Worm (Caenorhabditis elegans) whole organism, young adult: ENCODE results near the gene rml-3.

Experiments
- B0019.2 ChIP-seq: fragments of 200-800 bp; sonication (Bioruptor generic); conservative IDR thresholded peaks from 2 replicates; pipeline ENCODE4 v1.3.6; 2022; ENCODE audit warnings: missing genetic modification reagents, missing genetic modification characterization, missing compliant biosample characterization
- B0035.1 ChIP-seq: sonication (generic microtip); optimal IDR thresholded peaks from 2 replicates; lab custom pipeline; 2016; ENCODE audit warnings: missing genetic modification characterization, mild to moderate bottlenecking, missing compliant biosample characterization, missing genotype, missing genetic modification reagents
- B0261.1 ChIP-seq: sonication (generic microtip); optimal IDR thresholded peaks from 2 replicates; lab custom pipeline; 2016; ENCODE audit warnings: mild to moderate bottlenecking, missing genetic modification characterization, moderate library complexity, missing compliant biosample characterization
- C06A6.2 ChIP-seq: fragments of 200-800 bp; sonication (Bioruptor generic); conservative IDR thresholded peaks from 2 replicates; pipeline ENCODE4 v1.3.6; 2022; ENCODE audit warnings: missing genetic modification characterization, missing compliant biosample characterization
- D2030.7 ChIP-seq: fragments of 200-800 bp; sonication (Bioruptor generic); IDR thresholded peaks from 2 replicates; pipeline ENCODE4 v1.3.6; 2022; ENCODE audit warnings: missing genetic modification reagents, missing genetic modification characterization, missing compliant biosample characterization
- F10E7.11 ChIP-seq: sonication (generic microtip); optimal IDR thresholded peaks from 2 replicates; lab custom pipeline; 2017; ENCODE audit warnings: mild to moderate bottlenecking, missing genetic modification characterization, moderate library complexity, missing compliant biosample characterization
- F37B4.10 ChIP-seq: fragments of 200-800 bp; sonication (Bioruptor generic); IDR thresholded peaks from 2 replicates; pipeline ENCODE4 v1.3.6; 2022; ENCODE audit warnings: missing genetic modification characterization, missing compliant biosample characterization
- K11D2.4 ChIP-seq: fragments of 200-800 bp; sonication (Bioruptor generic); IDR thresholded peaks from 2 replicates; pipeline ENCODE4 v1.3.6; 2022; ENCODE audit warnings: missing genetic modification reagents, missing genetic modification characterization, missing compliant biosample characterization
- T26A5.8 ChIP-seq: sonication (generic microtip); optimal IDR thresholded peaks from 2 replicates; lab custom pipeline; 2016; ENCODE audit warnings: missing genetic modification characterization, missing compliant biosample characterization
- Y56A3A.18 ChIP-seq: fragments of 200-800 bp; sonication (Bioruptor generic); IDR thresholded peaks from 2 replicates; pipeline ENCODE4 v1.3.6; 2022; ENCODE audit warnings: missing genetic modification reagents, missing genetic modification characterization, missing compliant biosample characterization
- Y95B8A.8 ChIP-seq: fragments of 200-800 bp; sonication (Bioruptor generic); IDR thresholded peaks from 2 replicates; pipeline ENCODE4 v1.3.6; 2022; ENCODE audit warnings: missing genetic modification reagents, missing genetic modification characterization, missing compliant biosample characterization
- aptf-2 ChIP-seq: fragments of 200-800 bp; sonication (Bioruptor generic); conservative IDR thresholded peaks from 2 replicates; pipeline ENCODE4 v1.3.6; 2022; ENCODE audit warnings: missing genetic modification reagents, missing genetic modification characterization, missing compliant biosample characterization
- aptf-3 ChIP-seq: fragments of 200-800 bp; sonication (Bioruptor generic); IDR thresholded peaks from 2 replicates; pipeline ENCODE4 v1.3.6; 2022; ENCODE audit warnings: missing genetic modification characterization, missing compliant biosample characterization
- atf-7 ChIP-seq: sonication (generic microtip); optimal IDR thresholded peaks from 2 replicates; lab custom pipeline; 2017; ENCODE audit warnings: mild to moderate bottlenecking, missing genetic modification characterization, missing compliant biosample characterization
- bed-1 ChIP-seq: fragments of 200-800 bp; sonication (Bioruptor generic); IDR thresholded peaks from 2 replicates; pipeline ENCODE4 v1.3.6; 2022; ENCODE audit warnings: missing genetic modification reagents, missing genetic modification characterization, missing compliant biosample characterization
- ccch-3 ChIP-seq: fragments of 200-800 bp; sonication (Bioruptor generic); optimal IDR thresholded peaks from 2 replicates; lab custom pipeline; 2018; ENCODE audit warnings: mild to moderate bottlenecking, missing genetic modification characterization, missing compliant biosample characterization
- cebp-1 ChIP-seq, 2 experiments: fragments of 200-800 bp in 1 of 2; sonication (Bioruptor generic) in 1 of 2; sonication (generic microtip) in 1 of 2; IDR thresholded peaks in 1 of 2; optimal IDR thresholded peaks in 1 of 2; 2 replicates each; pipeline versions ENCODE4 v1.3.6 to Lab custom; 2017 to 2022; ENCODE audit warnings: missing compliant biosample characterization in 2 of 2, missing genetic modification characterization in 2 of 2, mild to moderate bottlenecking in 1 of 2, missing genetic modification reagents in 1 of 2, moderate library complexity in 1 of 2
- cebp-2 ChIP-seq: fragments of 200-800 bp; sonication (Bioruptor generic); IDR thresholded peaks from 2 replicates; pipeline ENCODE4 v1.3.6; 2022; ENCODE audit warnings: missing genetic modification characterization, missing compliant biosample characterization
- ceh-58 ChIP-seq: fragments of 200-800 bp; sonication (Bioruptor generic); IDR thresholded peaks from 2 replicates; pipeline ENCODE4 v1.3.6; 2022; ENCODE audit warnings: missing genetic modification characterization, missing compliant biosample characterization
- ceh-79 ChIP-seq: sonication (generic microtip); optimal IDR thresholded peaks from 2 replicates; lab custom pipeline; 2017; ENCODE audit warnings: mild to moderate bottlenecking, missing genetic modification characterization, missing compliant biosample characterization
- chd-7 ChIP-seq: sonication (generic microtip); optimal IDR thresholded peaks from 2 replicates; lab custom pipeline; 2016; ENCODE audit warnings: mild to moderate bottlenecking, missing genetic modification characterization, moderate library complexity, missing compliant biosample characterization
- efl-1 ChIP-seq: fragments of 150-350 bp; optimal IDR thresholded peaks from 2 replicates; lab custom pipeline; 2014; ENCODE audit warnings: missing biosample characterization, missing genetic modification reagents, missing genetic modification characterization
- egl-44 ChIP-seq: fragments of 200-800 bp; sonication (Bioruptor generic); IDR thresholded peaks from 2 replicates; pipeline ENCODE4 v1.3.6; 2022; ENCODE audit warnings: missing genetic modification reagents, missing genetic modification characterization, missing compliant biosample characterization
- gei-17 ChIP-seq: fragments of 200-800 bp; sonication (Bioruptor generic); optimal IDR thresholded peaks from 2 replicates; lab custom pipeline; 2018; ENCODE audit warnings: mild to moderate bottlenecking, missing genetic modification characterization, missing compliant biosample characterization
- hlh-26 ChIP-seq: fragments of 200-800 bp; sonication (Bioruptor generic); conservative IDR thresholded peaks from 2 replicates; pipeline ENCODE4 v1.3.6; 2022; ENCODE audit warnings: missing genetic modification reagents, missing genetic modification characterization, missing compliant biosample characterization
- hmg-1.2 ChIP-seq: fragments of 200-800 bp; sonication (Bioruptor generic); IDR thresholded peaks from 2 replicates; pipeline ENCODE4 v1.3.6; 2022; ENCODE audit warnings: missing genetic modification reagents, missing genetic modification characterization, missing compliant biosample characterization
- hrde-1 ChIP-seq: sonication (generic microtip); optimal IDR thresholded peaks from 2 replicates; lab custom pipeline; 2016; ENCODE audit warnings: missing genetic modification characterization, mild to moderate bottlenecking, missing compliant biosample characterization, moderate library complexity, missing genotype, missing genetic modification reagents, borderline replicate concordance
- lag-1 ChIP-seq: fragments of 200-800 bp; sonication (Bioruptor generic); IDR thresholded peaks from 2 replicates; pipeline ENCODE4 v1.3.6; 2022; ENCODE audit warnings: missing genetic modification reagents, missing genetic modification characterization, missing compliant biosample characterization
- let-526 ChIP-seq: fragments of 200-800 bp; sonication (Bioruptor generic); IDR thresholded peaks from 2 replicates; pipeline ENCODE4 v1.3.6; 2022; ENCODE audit warnings: missing genetic modification reagents, missing genetic modification characterization, missing compliant biosample characterization
- lin-35 ChIP-seq, 3 experiments: fragments of 150-350 bp in 2 of 3; sonication (generic microtip) in 1 of 3; optimal IDR thresholded peaks; 2 replicates each; lab custom pipeline; 2014 to 2018; ENCODE audit warnings: missing biosample characterization in 3 of 3, missing genetic modification characterization in 3 of 3, missing genetic modification reagents in 3 of 3
- lin-40 ChIP-seq: sonication (generic microtip); optimal IDR thresholded peaks from 2 replicates; lab custom pipeline; 2016; ENCODE audit warnings: missing genetic modification characterization, mild to moderate bottlenecking, missing compliant biosample characterization, missing genotype, missing genetic modification reagents
- lin-54 ChIP-seq: fragments of 200-800 bp; sonication (Bioruptor generic); optimal IDR thresholded peaks from 2 replicates; lab custom pipeline; 2018; ENCODE audit warnings: mild to moderate bottlenecking, missing genetic modification characterization, missing compliant biosample characterization
- lsl-1 ChIP-seq: fragments of 200-800 bp; sonication (Bioruptor generic); optimal IDR thresholded peaks from 2 replicates; lab custom pipeline; 2018; ENCODE audit warnings: mild to moderate bottlenecking, missing genetic modification characterization, moderate library complexity, missing compliant biosample characterization
- madf-3 ChIP-seq: fragments of 200-800 bp; sonication (Bioruptor generic); IDR thresholded peaks from 2 replicates; pipeline ENCODE4 v1.3.6; 2022; ENCODE audit warnings: missing genetic modification reagents, missing genetic modification characterization, missing compliant biosample characterization
- mcd-1 ChIP-seq: fragments of 200-800 bp; sonication (Bioruptor generic); IDR thresholded peaks from 2 replicates; pipeline ENCODE4 v1.3.6; 2022; ENCODE audit warnings: missing genetic modification reagents, missing genetic modification characterization, missing compliant biosample characterization
- nfya-1 ChIP-seq: sonication (generic microtip); optimal IDR thresholded peaks from 2 replicates; lab custom pipeline; 2017; ENCODE audit warnings: antibody characterized with exemption, missing compliant biosample characterization, missing genetic modification characterization, borderline replicate concordance; ENCODE audit not compliant: insufficient read depth
- nfyb-1 ChIP-seq: fragments of 200-800 bp; sonication (Bioruptor generic); IDR thresholded peaks from 2 replicates; pipeline ENCODE4 v1.3.6; 2022; ENCODE audit warnings: missing genetic modification reagents, missing genetic modification characterization, missing compliant biosample characterization
- pha-4 ChIP-seq: fragments of 150-350 bp; sonication (generic microtip); optimal IDR thresholded peaks from 2 replicates; lab custom pipeline; 2014; ENCODE audit warnings: missing biosample characterization, missing genetic modification reagents, missing genetic modification characterization
- rec-8 ChIP-seq, 2 experiments: sonication (generic microtip); optimal IDR thresholded peaks; 2 replicates each; lab custom pipeline; 2016; ENCODE audit warnings: mild to moderate bottlenecking in 2 of 2, missing genetic modification characterization in 2 of 2, missing genetic modification reagents in 2 of 2, missing genotype in 2 of 2, missing biosample characterization in 1 of 2, missing compliant biosample characterization in 1 of 2, moderate library complexity in 1 of 2
- rpc-1 ChIP-seq, 2 experiments: fragments of 150-350 bp in 1 of 2; sonication (generic microtip) in 1 of 2; optimal IDR thresholded peaks; 2 replicates each; lab custom pipeline; 2014 to 2018; ENCODE audit warnings: missing biosample characterization in 1 of 2, missing genetic modification characterization in 1 of 2, missing genetic modification reagents in 1 of 2, missing genotype in 1 of 2
- sdz-38 ChIP-seq: sonication (generic microtip); optimal IDR thresholded peaks from 2 replicates; lab custom pipeline; 2016; ENCODE audit warnings: missing genotype, missing genetic modification characterization, missing compliant biosample characterization
- snpc-1.1 ChIP-seq: sonication (generic microtip); optimal IDR thresholded peaks from 2 replicates; lab custom pipeline; 2017; ENCODE audit warnings: missing genetic modification characterization, mild to moderate bottlenecking, missing compliant biosample characterization, antibody characterized with exemption, moderate library complexity, missing genotype, missing genetic modification reagents; ENCODE audit not compliant: insufficient read depth
- sptf-2 ChIP-seq: fragments of 200-800 bp; sonication (Bioruptor generic); optimal IDR thresholded peaks from 2 replicates; lab custom pipeline; 2018; ENCODE audit warnings: mild to moderate bottlenecking, missing genetic modification characterization, missing compliant biosample characterization
- zim-3 ChIP-seq: sonication (generic microtip); optimal IDR thresholded peaks from 2 replicates; lab custom pipeline; 2017; ENCODE audit warnings: mild to moderate bottlenecking, missing genetic modification characterization, moderate library complexity, missing compliant biosample characterization
- ztf-3 ChIP-seq: fragments of 200-800 bp; sonication (Bioruptor generic); optimal IDR thresholded peaks from 2 replicates; lab custom pipeline; 2018; ENCODE audit warnings: mild to moderate bottlenecking, missing genetic modification characterization, missing compliant biosample characterization

The rml-3 gene

ce11 chrX:6253899-6254670 is 15.2 kb upstream of the rml-3 start (continued):
- TF ChIP-seq nfya-1 (tag; lab: Kevin White, UChicago) (no peak), egl-44 (GFP tag; lab: Robert Waterston, UW) (peak; percentile 62; the same call in 1 of the 2 replicates), B0035.1 (no peak), gei-17 (GFP tag; lab: Kevin White, UChicago) (no peak), D2030.7 (no peak), hlh-26 (GFP tag; lab: Robert Waterston, UW) (no peak), chd-7 (peak; percentile 26), lag-1 (GFP tag; lab: Robert Waterston, UW) (no peak), Y56A3A.18 (GFP tag; lab: Robert Waterston, UW) (peak; percentile 69; the same call in 1 of the 2 replicates), mcd-1 (GFP tag; lab: Robert Waterston, UW) (peak; percentile 38), rec-8 (tag; optimal IDR thresholded peaks at IDR 0.05; lab: Kevin White, UChicago) (no peak), hmg-1.2 (GFP tag; lab: Robert Waterston, UW) (peak; percentile 19), ztf-3 (peak; percentile 55), lin-35 (GFP tag; optimal IDR thresholded peaks at IDR 0.05; lab: Kevin White, UChicago) (peak in 1 of 3 experiments; percentile 32), aptf-3 (GFP tag; lab: Robert Waterston, UW) (peak; percentile 29; the same call in 1 of the 2 replicates), K11D2.4 (GFP tag; lab: Robert Waterston, UW) (peak; percentile 76), snpc-1.1 (no peak), bed-1 (GFP tag; lab: Robert Waterston, UW) (no peak), T26A5.8 (tag; lab: Kevin White, UChicago) (no peak), zim-3 (peak; percentile 10), F10E7.11 (tag; lab: Kevin White, UChicago) (peak; percentile 32), B0019.2 (GFP tag; lab: Robert Waterston, UW) (no peak), pha-4 (peak; percentile 28), cebp-1 (GFP tag; IDR thresholded peaks at IDR 0.05; lab: Robert Waterston, UW) (peak; percentile 34; the same call in 1 of the 2 replicates), cebp-1 (tag; optimal IDR thresholded peaks at IDR 0.05; lab: Kevin White, UChicago) (peak; percentile 69), rpc-1 (optimal IDR thresholded peaks at IDR 0.05; lab: Kevin White, UChicago) (no peak), rpc-1 (tag; optimal IDR thresholded peaks at IDR 0.05; lab: Kevin White, UChicago) (no peak), ccch-3 (GFP tag; lab: Kevin White, UChicago) (peak; percentile 22), efl-1 (GFP tag; lab: Kevin White, UChicago) (no peak), F37B4.10 (GFP tag; lab: Robert Waterston, UW) (no peak), sdz-38 (tag; lab: Kevin White, UChicago) (no peak), Y95B8A.8 (GFP tag; lab: Robert Waterston, UW) (peak; percentile 87), let-526 (GFP tag; lab: Robert Waterston, UW) (no peak; the same call in 1 of the 2 replicates), hrde-1 (tag; lab: Kevin White, UChicago) (no peak), madf-3 (GFP tag; lab: Robert Waterston, UW) (0 out of 2 replicates have a peak, but pooled peaks have one; percentile 54), B0261.1 (tag; lab: Kevin White, UChicago) (no peak), aptf-2 (GFP tag; lab: Robert Waterston, UW) (no peak), C06A6.2 (GFP tag; lab: Robert Waterston, UW) (peak; percentile 47), lin-40 (tag; lab: Kevin White, UChicago) (peak; percentile 36), nfyb-1 (GFP tag; lab: Robert Waterston, UW) (no peak; the same call in none of the 2 replicates), lsl-1 (no peak), cebp-2 (GFP tag; lab: Robert Waterston, UW) (no peak), atf-7 (peak; percentile 52), lin-54 (GFP tag; lab: Kevin White, UChicago) (peak; percentile 48), ceh-58 (GFP tag; lab: Robert Waterston, UW) (no peak), sptf-2 (GFP tag; lab: Kevin White, UChicago) (no peak), ceh-79 (tag; lab: Kevin White, UChicago) (peak; percentile 18)
